Fruit fly (Drosophila melanogaster) whole organism, embryonic: ENCODE data around the gene CG10651.

Experiments
- CG10321 ChIP-seq: fragments of 200-800 bp; sonication (Bioruptor generic); IDR thresholded peaks from 2 replicates; pipeline ENCODE4 v1.3.6; 2022; ENCODE audit warnings: missing biosample characterization, missing genetic modification characterization
- CG16815 ChIP-seq: fragments of 200-800 bp; sonication (Bioruptor generic); optimal IDR thresholded peaks from 3 replicates; lab custom pipeline; 2017; ENCODE audit warnings: missing biosample characterization, mild to moderate bottlenecking, missing genetic modification characterization
- CG17385 ChIP-seq: fragments of 200-800 bp; sonication (Bioruptor generic); optimal IDR thresholded peaks from 3 replicates; lab custom pipeline; 2018; ENCODE audit warnings: missing biosample characterization, mild to moderate bottlenecking, missing genetic modification characterization
- CG17568 ChIP-seq: fragments of 200-800 bp; sonication (Bioruptor generic); optimal IDR thresholded peaks from 2 replicates; lab custom pipeline; 2018; ENCODE audit warnings: missing biosample characterization, mild to moderate bottlenecking, missing genetic modification characterization, moderate library complexity
- CG31224 ChIP-seq: fragments of 200-800 bp; sonication (Bioruptor generic); IDR thresholded peaks from 2 replicates; pipeline ENCODE4 v1.3.6; 2022; ENCODE audit warnings: missing biosample characterization, missing genetic modification characterization
- CG3163 ChIP-seq: fragments of 200-800 bp; sonication (Bioruptor generic); optimal IDR thresholded peaks from 3 replicates; lab custom pipeline; 2016; ENCODE audit warnings: missing biosample characterization, missing genetic modification characterization
- CG32532 ChIP-seq: fragments of 200-800 bp; sonication (Bioruptor generic); IDR thresholded peaks from 2 replicates; pipeline ENCODE4 v1.3.6; 2022; ENCODE audit warnings: missing biosample characterization, missing genetic modification characterization
- CG7839 ChIP-seq: fragments of 200-800 bp; sonication (Bioruptor generic); optimal IDR thresholded peaks from 3 replicates; lab custom pipeline; 2018; ENCODE audit warnings: missing biosample characterization, mild to moderate bottlenecking, missing genetic modification characterization, moderate library complexity
- CG8089 ChIP-seq: fragments of 200-800 bp; sonication (Bioruptor generic); optimal IDR thresholded peaks from 3 replicates; lab custom pipeline; 2016; ENCODE audit warnings: missing biosample characterization, missing genetic modification characterization
- CG8281 ChIP-seq: fragments of 200-800 bp; sonication (Bioruptor generic); optimal IDR thresholded peaks from 2 replicates; lab custom pipeline; 2018; ENCODE audit warnings: missing biosample characterization, mild to moderate bottlenecking, missing genetic modification characterization, moderate library complexity
- CG8765 ChIP-seq: fragments of 200-800 bp; sonication (Bioruptor generic); IDR thresholded peaks from 2 replicates; pipeline ENCODE4 v1.3.6; 2022; ENCODE audit warnings: missing biosample characterization, missing genetic modification characterization
- CG9609 ChIP-seq: fragments of 200-800 bp; sonication (Bioruptor generic); optimal IDR thresholded peaks from 3 replicates; lab custom pipeline; 2016; ENCODE audit warnings: missing biosample characterization, missing genetic modification characterization
- CG9932 ChIP-seq: fragments of 200-800 bp; sonication (Bioruptor generic); IDR thresholded peaks from 2 replicates; pipeline ENCODE4 v1.3.6; 2022; ENCODE audit warnings: missing biosample characterization, missing genetic modification characterization
- D ChIP-seq, 2 experiments: fragments of 200-800 bp in 1 of 2; fragments of >200 bp in 1 of 2; sonication (Bioruptor generic) in 1 of 2; optimal IDR thresholded peaks; 2 replicates in 1 of 2; 3 replicates in 1 of 2; lab custom pipeline; 2017; ENCODE audit warnings: mild to moderate bottlenecking in 1 of 2, missing biosample characterization in 1 of 2, missing genetic modification characterization in 1 of 2, missing genetic modification reagents in 1 of 2
- D19B ChIP-seq: fragments of 200-800 bp; sonication (Bioruptor generic); optimal IDR thresholded peaks from 2 replicates; lab custom pipeline; 2017; ENCODE audit warnings: missing biosample characterization, mild to moderate bottlenecking, missing genetic modification characterization
- Deaf1 ChIP-seq: fragments of 200-800 bp; optimal IDR thresholded peaks from 3 replicates; lab custom pipeline; 2019; ENCODE audit warnings: missing biosample characterization, mild to moderate bottlenecking, missing genetic modification characterization, moderate library complexity
- Dfd ChIP-seq, 2 experiments: fragments of >200 bp; optimal IDR thresholded peaks; 2 replicates each; lab custom pipeline; 2017; ENCODE audit warnings: missing biosample characterization in 2 of 2, missing genetic modification characterization in 2 of 2
- Doc3 ChIP-seq: fragments of 200-800 bp; sonication (Bioruptor generic); IDR thresholded peaks from 3 replicates; pipeline ENCODE4 v1.3.6; 2022; ENCODE audit warnings: missing biosample characterization, missing genetic modification characterization; ENCODE audit not compliant: partially characterized antibody
- ERR ChIP-seq: fragments of 200-800 bp; sonication (Bioruptor generic); optimal IDR thresholded peaks from 2 replicates; lab custom pipeline; 2016; ENCODE audit warnings: missing biosample characterization, missing genetic modification characterization
- Elba2 ChIP-seq: fragments of 200-800 bp; sonication (Bioruptor generic); optimal IDR thresholded peaks from 3 replicates; lab custom pipeline; 2016; ENCODE audit warnings: missing biosample characterization, missing genetic modification characterization
- H2.0 ChIP-seq: fragments of 200-800 bp; sonication (Bioruptor generic); IDR thresholded peaks from 2 replicates; pipeline ENCODE4 v1.3.6; 2022; ENCODE audit warnings: missing biosample characterization, missing genetic modification characterization
- HLH54F ChIP-seq: fragments of 200-800 bp; sonication (Bioruptor generic); optimal IDR thresholded peaks from 3 replicates; lab custom pipeline; 2016; ENCODE audit warnings: missing biosample characterization, missing genetic modification characterization
- MBD-R2 ChIP-seq: fragments of 200-800 bp; sonication (Bioruptor generic); IDR thresholded peaks from 2 replicates; pipeline ENCODE4 v1.3.6; 2022; ENCODE audit warnings: missing biosample characterization, missing genetic modification characterization
- NfI ChIP-seq: fragments of 200-800 bp; sonication (Bioruptor generic); optimal IDR thresholded peaks from 3 replicates; lab custom pipeline; 2018; ENCODE audit warnings: missing biosample characterization, mild to moderate bottlenecking, missing genetic modification characterization, moderate library complexity
- Spps ChIP-seq: fragments of 200-800 bp; sonication (Bioruptor generic); optimal IDR thresholded peaks from 2 replicates; lab custom pipeline; 2018; ENCODE audit warnings: missing biosample characterization, mild to moderate bottlenecking, missing genetic modification characterization
- Usf ChIP-seq: fragments of 200-800 bp; sonication (Bioruptor generic); optimal IDR thresholded peaks from 2 replicates; lab custom pipeline; 2017; ENCODE audit warnings: missing genotype, missing biosample characterization, missing genetic modification characterization
- ac ChIP-seq: fragments of 200-800 bp; sonication (Bioruptor generic); optimal IDR thresholded peaks from 3 replicates; lab custom pipeline; 2017; ENCODE audit warnings: missing biosample characterization, mild to moderate bottlenecking, missing genetic modification characterization
- bowl ChIP-seq: fragments of 200-800 bp; sonication (Bioruptor generic); IDR thresholded peaks from 2 replicates; pipeline ENCODE4 v1.3.6; 2022; ENCODE audit warnings: missing biosample characterization, missing genetic modification characterization
- chinmo ChIP-seq: fragments of 200-800 bp; sonication (Bioruptor generic); IDR thresholded peaks from 4 replicates; pipeline ENCODE4 v1.3.6; 2022; ENCODE audit warnings: missing biosample characterization, missing genetic modification characterization; ENCODE audit not compliant: partially characterized antibody
- grau ChIP-seq: fragments of 200-800 bp; optimal IDR thresholded peaks from 3 replicates; lab custom pipeline; 2019; ENCODE audit warnings: missing biosample characterization, mild to moderate bottlenecking, missing genetic modification characterization, moderate library complexity
- gsb ChIP-seq: fragments of 200-800 bp; sonication (Bioruptor generic); IDR thresholded peaks from 2 replicates; pipeline ENCODE4 v1.3.6; 2022; ENCODE audit warnings: missing biosample characterization, missing genetic modification characterization
- gt ChIP-seq: fragments of 200-800 bp; sonication (Bioruptor generic); IDR thresholded peaks from 2 replicates; pipeline ENCODE4 v1.3.6; 2022; ENCODE audit warnings: missing biosample characterization, missing genetic modification characterization
- hbn ChIP-seq: fragments of 200-800 bp; sonication (Bioruptor generic); IDR thresholded peaks from 2 replicates; pipeline ENCODE4 v1.3.6; 2022; ENCODE audit warnings: missing biosample characterization, missing genetic modification characterization; ENCODE audit not compliant: partially characterized antibody
- ind ChIP-seq: fragments of 200-800 bp; sonication (Bioruptor generic); optimal IDR thresholded peaks from 3 replicates; lab custom pipeline; 2016; ENCODE audit warnings: missing biosample characterization, missing genetic modification characterization
- insv ChIP-seq, 2 experiments: fragments of 200-800 bp; sonication (Bioruptor generic); optimal IDR thresholded peaks; 3 replicates each; lab custom pipeline; 2016 to 2018; ENCODE audit warnings: missing biosample characterization in 2 of 2, missing genetic modification characterization in 2 of 2
- jumu ChIP-seq: fragments of 200-800 bp; sonication (Bioruptor generic); optimal IDR thresholded peaks from 3 replicates; lab custom pipeline; 2016; ENCODE audit warnings: missing biosample characterization, missing genetic modification characterization
- kay ChIP-seq: fragments of 200-800 bp; sonication (Bioruptor generic); optimal IDR thresholded peaks from 2 replicates; lab custom pipeline; 2016; ENCODE audit warnings: missing biosample characterization, missing genetic modification characterization
- mld ChIP-seq: fragments of 200-800 bp; sonication (Bioruptor generic); IDR thresholded peaks from 3 replicates; pipeline ENCODE4 v1.3.6; 2022; ENCODE audit warnings: missing biosample characterization, missing genetic modification characterization; ENCODE audit not compliant: partially characterized antibody
- org-1 ChIP-seq: fragments of 200-800 bp; sonication (Bioruptor generic); optimal IDR thresholded peaks from 2 replicates; lab custom pipeline; 2017; ENCODE audit warnings: missing biosample characterization, missing genetic modification characterization
- pho ChIP-seq: fragments of 200-800 bp; sonication (Bioruptor generic); optimal IDR thresholded peaks from 2 replicates; lab custom pipeline; 2016; ENCODE audit warnings: missing biosample characterization, missing genetic modification characterization
- pros ChIP-seq: fragments of 200-800 bp; sonication (Bioruptor generic); optimal IDR thresholded peaks from 3 replicates; lab custom pipeline; 2019; ENCODE audit warnings: missing biosample characterization, mild to moderate bottlenecking, missing genetic modification characterization, moderate library complexity
- row ChIP-seq: fragments of 200-800 bp; sonication (Bioruptor generic); IDR thresholded peaks from 3 replicates; pipeline ENCODE4 v1.3.6; 2022; ENCODE audit warnings: missing biosample characterization, missing genetic modification characterization
- sc ChIP-seq, 3 experiments: fragments of >200 bp in 2 of 3; fragments of 200-800 bp in 1 of 3; sonication (Bioruptor generic) in 1 of 3; optimal IDR thresholded peaks; 2 replicates in 2 of 3; 3 replicates in 1 of 3; lab custom pipeline; 2017; ENCODE audit warnings: mild to moderate bottlenecking in 1 of 3, missing biosample characterization in 1 of 3, missing genetic modification characterization in 1 of 3, missing genetic modification reagents in 1 of 3
- sob ChIP-seq: fragments of 200-800 bp; sonication (Bioruptor generic); IDR thresholded peaks from 2 replicates; pipeline ENCODE4 v1.3.6; 2022; ENCODE audit warnings: missing biosample characterization, missing genetic modification characterization
- toy ChIP-seq: fragments of 200-800 bp; sonication (Bioruptor generic); IDR thresholded peaks from 2 replicates; pipeline ENCODE4 v1.3.6; 2022; ENCODE audit warnings: missing biosample characterization, missing genetic modification characterization
- tx ChIP-seq: fragments of 200-800 bp; sonication (Bioruptor generic); optimal IDR thresholded peaks from 2 replicates; lab custom pipeline; 2016; ENCODE audit warnings: missing biosample characterization, missing genetic modification characterization
- zen ChIP-seq: fragments of 200-800 bp; sonication (Bioruptor generic); optimal IDR thresholded peaks from 3 replicates; lab custom pipeline; 2018; ENCODE audit warnings: missing biosample characterization, mild to moderate bottlenecking, missing genetic modification characterization, moderate library complexity
- zfh2 ChIP-seq: fragments of 200-800 bp; sonication (Bioruptor generic); optimal IDR thresholded peaks from 2 replicates; lab custom pipeline; 2016; ENCODE audit warnings: missing biosample characterization, missing genetic modification characterization

Gene CG10651

DNA sequence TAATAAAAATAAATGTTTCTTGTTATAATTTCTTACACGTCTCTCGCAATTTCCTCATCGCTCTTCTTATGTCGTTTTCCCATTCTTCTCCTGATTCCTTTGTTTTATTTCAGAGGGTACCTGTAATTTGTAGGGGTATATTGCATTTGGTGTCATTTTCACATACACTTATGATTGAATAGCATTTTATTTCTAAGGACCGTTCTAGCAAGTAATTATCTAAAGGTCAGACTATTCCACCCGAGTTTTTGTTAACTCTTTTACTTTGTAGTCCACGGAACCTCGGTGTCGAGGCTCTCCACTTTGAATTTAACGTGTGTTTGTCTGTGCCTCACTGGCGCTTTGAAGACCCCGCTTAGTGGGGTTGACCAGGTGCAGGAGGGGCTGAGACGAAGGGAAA lies 11.5 kb upstream of the CG10651 start (continued):
- TF ChIP-seq HLH54F (GFP tag; lab: Kevin White, UChicago): no peak
- no peak for TF ChIP-seq CG8281
- peak; percentile 3 for TF ChIP-seq D19B (GFP tag; lab: Kevin White, UChicago)
- no peak for TF ChIP-seq zfh2
- TF ChIP-seq row (GFP tag; lab: Robert Waterston, UW): peak; percentile 13; the same call in 1 of the 3 replicates
- TF ChIP-seq NfI (GFP tag; lab: Kevin White, UChicago): no peak
- no peak for TF ChIP-seq CG17385
- no peak for TF ChIP-seq zen (tag; lab: Kevin White, UChicago)
- TF ChIP-seq sob (GFP tag; lab: Robert Waterston, UW): no peak
- TF ChIP-seq Doc3: no peak
- TF ChIP-seq sc (optimal IDR thresholded peaks at IDR 0.05; lab: Kevin White, UChicago): no peak
- no peak for TF ChIP-seq sc (GFP tag; optimal IDR thresholded peaks at IDR 0.05; lab: Kevin White, UChicago)
- no peak for TF ChIP-seq CG31224 (GFP tag; lab: Robert Waterston, UW)
- TF ChIP-seq mld: no peak
- no peak for TF ChIP-seq CG3163
- no peak for TF ChIP-seq CG17568 (GFP tag; lab: Kevin White, UChicago)
- no peak for TF ChIP-seq bowl (GFP tag; lab: Robert Waterston, UW)
- TF ChIP-seq gt (GFP tag; lab: Robert Waterston, UW): no peak
- no peak for TF ChIP-seq pros (GFP tag; lab: Kevin White, UChicago)
- TF ChIP-seq toy (GFP tag; lab: Robert Waterston, UW): no peak
- peak; percentile 12 for TF ChIP-seq pho (GFP tag; lab: Kevin White, UChicago)
- TF ChIP-seq H2.0: no peak
- no peak for TF ChIP-seq CG7839
- no peak for TF ChIP-seq CG16815 (GFP tag; lab: Kevin White, UChicago)
- no peak for TF ChIP-seq tx (GFP tag; lab: Kevin White, UChicago)

dm6 chr2L:20121233-20121551 lies 13.5 kb downstream of the CG10651 start:
- no peak for TF ChIP-seq Dfd (GFP tag; optimal IDR thresholded peaks at IDR 0.05; lab: Kevin White, UChicago)
- peak; percentile 64 for TF ChIP-seq Deaf1 (tag; lab: Kevin White, UChicago)
- TF ChIP-seq hbn (GFP tag; lab: Robert Waterston, UW): 0 out of 2 replicates have a peak, but pooled peaks have one; percentile 23
- peak; percentile 72 for TF ChIP-seq D (optimal IDR thresholded peaks at IDR 0.05; lab: Kevin White, UChicago)
- TF ChIP-seq D (GFP tag; optimal IDR thresholded peaks at IDR 0.05; lab: Kevin White, UChicago): no peak
- TF ChIP-seq insv (GFP tag; optimal IDR thresholded peaks at IDR 0.05; lab: Kevin White, UChicago): peak in 1 of 2 experiments; percentile 84
- TF ChIP-seq chinmo (GFP tag; lab: Robert Waterston, UW): 0 out of 4 replicates have a peak, but pooled peaks have one; percentile 12
- TF ChIP-seq ERR (GFP tag; lab: Kevin White, UChicago): no peak

- peak; percentile 85 for TF ChIP-seq CG8765 (GFP tag; lab: Robert Waterston, UW)
- TF ChIP-seq kay (GFP tag; lab: Kevin White, UChicago): peak; percentile 78
- TF ChIP-seq ac (GFP tag; lab: Kevin White, UChicago): peak; percentile 0
- peak; percentile 23 for TF ChIP-seq org-1 (GFP tag; lab: Kevin White, UChicago)
- peak; percentile 80 for TF ChIP-seq gsb (GFP tag; lab: Robert Waterston, UW)
- TF ChIP-seq ind (GFP tag; lab: Kevin White, UChicago): peak; percentile 90
- TF ChIP-seq CG9609: peak; percentile 93
- TF ChIP-seq CG10321: peak; percentile 29; the same call in 1 of the 2 replicates
- TF ChIP-seq CG9932 (GFP tag; lab: Robert Waterston, UW): peak; percentile 97
- TF ChIP-seq CG8089: peak; percentile 95
- TF ChIP-seq Elba2 (GFP tag; lab: Kevin White, UChicago): peak; percentile 38
- peak; percentile 59 for TF ChIP-seq Usf (GFP tag; lab: Kevin White, UChicago)
- peak; percentile 98 for TF ChIP-seq CG32532 (GFP tag; lab: Robert Waterston, UW)
- peak; percentile 55 for TF ChIP-seq hbn (GFP tag; lab: Robert Waterston, UW)
- peak; percentile 93 for TF ChIP-seq jumu (GFP tag; lab: Kevin White, UChicago)
- TF ChIP-seq grau: peak; percentile 80
- peak; percentile 44 for TF ChIP-seq MBD-R2 (GFP tag; lab: Robert Waterston, UW)
- TF ChIP-seq Spps (tag; lab: Kevin White, UChicago): no peak
These were observed 14.1 kb downstream of the CG10651 start for dm6 chr2L:20120388-20121232.
